Worm (Caenorhabditis elegans): ENCODE measurements around the gene R09D1.12.
"Not testable (repeated sequence)": the region's sequence is repeated elsewhere in the genome, so short reads cannot be mapped to it uniquely, and the experiment has no call there.

The R09D1.12 gene

ce11 chrII:9452172-9452571, at the start of gene R09D1.12:
TSS of gene R09D1.12 (minus strand) at chrII:9452272.
- TF ChIP-seq blmp-1 (tag; optimal IDR thresholded peaks at IDR 0.05; ENCODE audit: insufficient read depth); nhr-12 (tag; optimal IDR thresholded peaks at IDR 0.05); zag-1 (tag; optimal IDR thresholded peaks at IDR 0.05): not testable (repeated sequence)

ce11 chrII:9500926-9501325, 48.9 kb upstream of the R09D1.12 start:
- TF ChIP-seq skn-1 (tag; optimal IDR thresholded peaks at IDR 0.05) (no peak), C34F6.9 (tag; optimal IDR thresholded peaks at IDR 0.05) (no peak), crh-2 (tag; optimal IDR thresholded peaks at IDR 0.05) (peak; percentile 66), sma-3 (GFP tag; optimal IDR thresholded peaks at IDR 0.05) (peak; percentile 49), sma-9 (GFP tag; optimal IDR thresholded peaks at IDR 0.05) (peak; percentile 92), sma-9 (tag; optimal IDR thresholded peaks at IDR 0.05) (no peak), gmeb-1 (tag; optimal IDR thresholded peaks at IDR 0.05) (peak; percentile 46), nhr-129 (tag; optimal IDR thresholded peaks at IDR 0.05) (peak; percentile 7), fos-1 (tag; optimal IDR thresholded peaks at IDR 0.05) (peak; percentile 78), mdl-1 (tag; optimal IDR thresholded peaks at IDR 0.05) (peak in 1 of 2 experiments; percentile 63), elt-3 (tag; optimal IDR thresholded peaks at IDR 0.05) (no peak), F13H6.1 (tag; optimal IDR thresholded peaks at IDR 0.05) (peak; percentile 78), Y55F3AM.14 (GFP tag; optimal IDR thresholded peaks at IDR 0.05) (no peak)

ce11 chrII:9498589-9498988, 46.5 kb upstream of the R09D1.12 start:
- TF ChIP-seq aly-2 (tag; optimal IDR thresholded peaks at IDR 0.05) (no peak), nhr-23 (tag; optimal IDR thresholded peaks at IDR 0.05) (no peak), ZK546.5 (tag; optimal IDR thresholded peaks at IDR 0.05) (no peak), gmeb-1 (tag; optimal IDR thresholded peaks at IDR 0.05) (peak; percentile 23), fos-1 (tag; optimal IDR thresholded peaks at IDR 0.05) (peak; percentile 38), sma-9 (GFP tag; optimal IDR thresholded peaks at IDR 0.05) (peak; percentile 13), sma-9 (tag; optimal IDR thresholded peaks at IDR 0.05) (no peak), nhr-12 (tag; optimal IDR thresholded peaks at IDR 0.05) (no peak), egl-27 (tag; optimal IDR thresholded peaks at IDR 0.05) (no peak)

DNA sequence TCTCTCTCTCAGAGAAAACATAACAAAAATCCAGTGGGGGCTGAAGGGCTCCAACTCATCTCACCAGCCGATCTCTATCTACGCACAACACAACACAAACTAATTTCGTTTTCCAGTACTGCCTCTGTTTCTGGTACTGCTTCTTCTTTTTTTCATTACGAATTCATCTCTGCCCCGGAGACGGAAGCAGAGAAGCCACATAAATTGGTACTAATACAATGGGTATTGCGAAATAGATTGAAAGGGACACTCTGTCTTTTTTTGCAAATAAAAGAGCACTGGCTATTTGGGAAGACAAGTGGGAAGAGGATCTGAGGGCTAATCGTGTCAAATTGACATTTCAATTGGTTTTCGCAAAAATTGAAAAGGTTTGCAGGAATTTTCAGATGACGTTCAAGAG, 45.2 kb upstream of the R09D1.12 start:
- TF ChIP-seq zag-1 (tag; optimal IDR thresholded peaks at IDR 0.05): peak; percentile 29
- peak; percentile 41 for TF ChIP-seq sem-4 (tag; optimal IDR thresholded peaks at IDR 0.05)
- no peak for TF ChIP-seq lin-39 (tag; optimal IDR thresholded peaks at IDR 0.05)
- no peak for TF ChIP-seq nhr-25 (tag; optimal IDR thresholded peaks at IDR 0.05)
- peak; percentile 25 for TF ChIP-seq nhr-129 (tag; optimal IDR thresholded peaks at IDR 0.05)
- peak in 1 of 2 experiments; percentile 34 for TF ChIP-seq lsy-2 (tag; optimal IDR thresholded peaks at IDR 0.05)
- TF ChIP-seq ZK546.5 (tag; optimal IDR thresholded peaks at IDR 0.05): no peak
- TF ChIP-seq unc-39 (tag; optimal IDR thresholded peaks at IDR 0.05): no peak
- TF ChIP-seq dmd-4 (tag; optimal IDR thresholded peaks at IDR 0.05): no peak
- TF ChIP-seq unc-55 (GFP tag; optimal IDR thresholded peaks at IDR 0.05): peak; percentile 67
- no peak for TF ChIP-seq nhr-10 (tag; optimal IDR thresholded peaks at IDR 0.05)
- TF ChIP-seq elt-3 (tag; optimal IDR thresholded peaks at IDR 0.05): no peak
- peak; percentile 43 for TF ChIP-seq crh-2 (tag; optimal IDR thresholded peaks at IDR 0.05)
- no peak for TF ChIP-seq lin-13 (GFP tag; optimal IDR thresholded peaks at IDR 0.05)
- no peak for TF ChIP-seq Y55F3AM.14 (GFP tag; optimal IDR thresholded peaks at IDR 0.05)
- no peak for TF ChIP-seq ama-1 (optimal IDR thresholded peaks at IDR 0.05)
- TF ChIP-seq C34F6.9 (tag; optimal IDR thresholded peaks at IDR 0.05): peak; percentile 40
- no peak for TF ChIP-seq nhr-23 (tag; optimal IDR thresholded peaks at IDR 0.05)
- TF ChIP-seq sma-9 (GFP tag; optimal IDR thresholded peaks at IDR 0.05): peak; percentile 29
- no peak for TF ChIP-seq sma-9 (tag; optimal IDR thresholded peaks at IDR 0.05)

DNA sequence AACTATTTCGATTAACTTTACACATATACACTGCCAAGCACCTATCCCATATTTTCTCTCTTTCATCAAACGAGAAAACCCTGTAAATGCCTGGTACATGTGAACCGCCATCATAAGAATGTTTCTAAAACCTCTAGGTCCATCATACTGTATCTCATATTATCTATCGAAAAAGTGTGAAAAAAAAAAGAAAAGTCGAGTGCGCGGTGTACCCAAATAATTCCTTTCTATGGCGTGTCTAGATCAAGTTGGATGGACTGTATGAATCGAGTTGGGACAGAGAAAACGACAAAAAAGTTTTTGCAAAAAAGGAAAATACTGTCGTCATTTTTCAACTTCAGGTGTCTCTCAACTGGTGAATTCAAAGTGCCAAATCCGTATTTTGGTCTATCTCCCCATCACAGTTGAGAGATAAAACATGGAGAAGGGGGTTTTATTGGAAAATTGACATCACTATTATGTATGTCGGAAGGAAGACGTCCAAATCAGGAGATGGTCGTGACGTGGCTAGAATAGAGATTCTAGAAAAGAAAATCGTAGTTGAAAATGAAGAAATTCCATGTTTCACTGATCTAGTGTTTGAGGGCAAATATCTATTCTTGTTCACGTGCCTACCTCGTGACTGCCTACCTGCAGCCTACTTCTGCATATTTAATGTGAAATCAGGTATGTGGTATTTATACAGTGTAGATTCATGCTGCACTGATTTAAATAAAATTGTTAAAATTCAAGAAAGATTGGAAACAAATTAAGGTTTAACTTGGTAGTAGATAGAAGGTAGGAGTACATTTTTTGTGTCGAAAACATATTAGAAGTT, 41.4 kb upstream of the R09D1.12 start:
- TF ChIP-seq nhr-129 (tag; optimal IDR thresholded peaks at IDR 0.05): peak; percentile 10
- no peak for TF ChIP-seq snpc-4 (tag; optimal IDR thresholded peaks at IDR 0.05)
- TF ChIP-seq alr-1 (tag; optimal IDR thresholded peaks at IDR 0.05): no peak
- peak; percentile 30 for TF ChIP-seq sma-3 (GFP tag; optimal IDR thresholded peaks at IDR 0.05)
- peak; percentile 10 for TF ChIP-seq egl-27 (tag; optimal IDR thresholded peaks at IDR 0.05)
- TF ChIP-seq zag-1 (tag; optimal IDR thresholded peaks at IDR 0.05): no peak
- TF ChIP-seq crh-2 (tag; optimal IDR thresholded peaks at IDR 0.05): peak; percentile 21
- TF ChIP-seq sma-9 (GFP tag; optimal IDR thresholded peaks at IDR 0.05): peak; percentile 61
- no peak for TF ChIP-seq sma-9 (tag; optimal IDR thresholded peaks at IDR 0.05)
- peak; percentile 49 for TF ChIP-seq nhr-25 (tag; optimal IDR thresholded peaks at IDR 0.05)

Measured in whole organism, L2 larva.